Worm (Caenorhabditis elegans) whole organism, L1 larva: ENCODE data around the gene flp-24.

Experiments
- C34B4.2 ChIP-seq: sonication (generic microtip); optimal IDR thresholded peaks from 2 replicates; lab custom pipeline; 2017; ENCODE audit warnings: mild to moderate bottlenecking, missing genetic modification characterization, missing compliant biosample characterization
- aha-1 ChIP-seq: fragments of 150-350 bp; optimal IDR thresholded peaks from 2 replicates; lab custom pipeline; 2014; ENCODE audit warnings: missing biosample characterization, missing genetic modification characterization
- ama-1 ChIP-seq: fragments of 150-350 bp; optimal IDR thresholded peaks from 2 replicates; lab custom pipeline; 2014
- blmp-1 ChIP-seq: fragments of 150-350 bp; optimal IDR thresholded peaks from 2 replicates; lab custom pipeline; 2014; ENCODE audit warnings: missing biosample characterization, missing genetic modification characterization
- ceh-8 ChIP-seq: fragments of 200-800 bp; sonication (Bioruptor generic); optimal IDR thresholded peaks from 2 replicates; lab custom pipeline; 2018; ENCODE audit warnings: mild to moderate bottlenecking, missing genetic modification characterization, moderate library complexity, missing compliant biosample characterization
- ceh-82 ChIP-seq, 3 experiments: fragments of 150-350 bp in 1 of 3; sonication (generic microtip) in 2 of 3; optimal IDR thresholded peaks; 2 replicates each; lab custom pipeline; 2014 to 2017; ENCODE audit warnings: missing biosample characterization in 3 of 3, missing genetic modification characterization in 3 of 3
- ces-1 ChIP-seq: fragments of 150-350 bp; optimal IDR thresholded peaks from 2 replicates; lab custom pipeline; 2014; ENCODE audit warnings: missing biosample characterization, missing genetic modification reagents, missing genetic modification characterization
- dsc-1 ChIP-seq: sonication (generic microtip); optimal IDR thresholded peaks from 2 replicates; lab custom pipeline; 2016; ENCODE audit warnings: mild to moderate bottlenecking, missing genetic modification characterization, missing compliant biosample characterization
- efl-1 ChIP-seq, 4 experiments: fragments of 150-350 bp; optimal IDR thresholded peaks in 3 of 4; peaks in 1 of 4; 1 replicate in 1 of 4; 2 replicates in 3 of 4; lab custom pipeline; 2014; ENCODE audit warnings: missing biosample characterization in 2 of 4, missing genetic modification characterization in 2 of 4, missing genetic modification reagents in 2 of 4
- egl-13 ChIP-seq: sonication (generic microtip); optimal IDR thresholded peaks from 2 replicates; lab custom pipeline; 2016; ENCODE audit warnings: missing genotype, missing genetic modification reagents, missing genetic modification characterization, missing compliant biosample characterization
- elt-3 ChIP-seq, 6 experiments: fragments of 150-350 bp in 1 of 6; sonication (generic microtip); optimal IDR thresholded peaks; 2 replicates each; lab custom pipeline; 2017 to 2018; ENCODE audit warnings: missing biosample characterization in 6 of 6, missing genetic modification characterization in 6 of 6, inconsistent platforms in 1 of 6
- ets-5 ChIP-seq: fragments of 200-800 bp; sonication (Bioruptor generic); IDR thresholded peaks from 2 replicates; pipeline ENCODE4 v1.3.6; 2022; ENCODE audit warnings: missing genetic modification characterization, missing compliant biosample characterization
- grh-1 ChIP-seq: fragments of 200-800 bp; sonication (Bioruptor generic); IDR thresholded peaks from 2 replicates; pipeline ENCODE4 v1.3.6; 2022; ENCODE audit warnings: missing genetic modification reagents, missing genetic modification characterization, missing compliant biosample characterization
- irx-1 ChIP-seq: sonication (generic microtip); optimal IDR thresholded peaks from 2 replicates; lab custom pipeline; 2016; ENCODE audit warnings: missing genetic modification characterization, missing compliant biosample characterization
- isw-1 ChIP-seq: fragments of 200-800 bp; sonication (Bioruptor generic); IDR thresholded peaks from 2 replicates; pipeline ENCODE4 v1.3.6; 2022; ENCODE audit warnings: missing genetic modification characterization, missing compliant biosample characterization
- jun-1 ChIP-seq: fragments of 150-350 bp; optimal IDR thresholded peaks from 2 replicates; lab custom pipeline; 2014; ENCODE audit warnings: missing biosample characterization, missing genetic modification reagents, missing genetic modification characterization
- lin-13 ChIP-seq: fragments of 150-350 bp; optimal IDR thresholded peaks from 2 replicates; lab custom pipeline; 2014; ENCODE audit warnings: missing biosample characterization, missing genetic modification reagents, missing genetic modification characterization
- lin-14 ChIP-seq: fragments of 200-800 bp; sonication (Bioruptor generic); optimal IDR thresholded peaks from 2 replicates; lab custom pipeline; 2018; ENCODE audit warnings: mild to moderate bottlenecking, missing genetic modification characterization, moderate library complexity, missing compliant biosample characterization
- nhr-11 ChIP-seq: fragments of 150-350 bp; optimal IDR thresholded peaks from 2 replicates; lab custom pipeline; 2014; ENCODE audit warnings: missing biosample characterization, missing genetic modification characterization
- nhr-12 ChIP-seq: sonication (generic microtip); optimal IDR thresholded peaks from 2 replicates; lab custom pipeline; 2017; ENCODE audit warnings: missing biosample characterization, missing genetic modification characterization
- nhr-85 ChIP-seq: sonication (generic microtip); peaks from one replicate; lab custom pipeline; 2016; ENCODE audit warnings: missing genetic modification characterization, inconsistent platforms, missing compliant biosample characterization
- pag-3 ChIP-seq: sonication (generic microtip); optimal IDR thresholded peaks from 2 replicates; lab custom pipeline; 2017; ENCODE audit warnings: missing genetic modification characterization, mild to moderate bottlenecking, missing compliant biosample characterization, antibody characterized with exemption, borderline replicate concordance; ENCODE audit not compliant: insufficient read depth
- rnt-1 ChIP-seq: sonication (generic microtip); optimal IDR thresholded peaks from 2 replicates; lab custom pipeline; 2016; ENCODE audit warnings: mild to moderate bottlenecking, missing genetic modification characterization, moderate library complexity, missing compliant biosample characterization
- snu-23 ChIP-seq: sonication (generic microtip); optimal IDR thresholded peaks from 2 replicates; lab custom pipeline; 2016; ENCODE audit warnings: missing genetic modification characterization, missing compliant biosample characterization
- sptf-1 ChIP-seq: fragments of 150-350 bp; optimal IDR thresholded peaks from 2 replicates; lab custom pipeline; 2014; ENCODE audit warnings: missing biosample characterization, missing genetic modification characterization
- unc-98 ChIP-seq: fragments of 200-800 bp; sonication (Bioruptor generic); IDR thresholded peaks from 2 replicates; pipeline ENCODE4 v1.3.6; 2022; ENCODE audit warnings: missing genetic modification characterization, missing compliant biosample characterization
- vab-15 ChIP-seq: sonication (generic microtip); optimal IDR thresholded peaks from 2 replicates; lab custom pipeline; 2017; ENCODE audit warnings: missing genotype, mild to moderate bottlenecking, missing genetic modification characterization, missing compliant biosample characterization

Gene flp-24

ce11 chrIII:740382-740781, 15.5 kb downstream of the flp-24 start, which contains the start of gene idpp-1:
TSS of gene idpp-1 (plus strand) at chrIII:740682.
- TF ChIP-seq aha-1 (tag; lab: Kevin White, UChicago) (no peak), nhr-11 (tag; lab: Kevin White, UChicago) (no peak), efl-1 (optimal IDR thresholded peaks at IDR 0.05; lab: Kevin White, UChicago) (no peak), efl-1 (GFP tag; optimal IDR thresholded peaks at IDR 0.05 in 1 of 2; lab: Kevin White, UChicago) (no peak), ama-1 (lab: Kevin White, UChicago) (no peak), irx-1 (no peak), rnt-1 (no peak), pag-3 (no peak), ceh-82 (tag; optimal IDR thresholded peaks at IDR 0.05; lab: Kevin White, UChicago) (no peak), nhr-12 (tag; lab: Kevin White, UChicago) (no peak), vab-15 (tag; lab: Kevin White, UChicago) (no peak), C34B4.2 (no peak), dsc-1 (tag; lab: Kevin White, UChicago) (no peak)

DNA sequence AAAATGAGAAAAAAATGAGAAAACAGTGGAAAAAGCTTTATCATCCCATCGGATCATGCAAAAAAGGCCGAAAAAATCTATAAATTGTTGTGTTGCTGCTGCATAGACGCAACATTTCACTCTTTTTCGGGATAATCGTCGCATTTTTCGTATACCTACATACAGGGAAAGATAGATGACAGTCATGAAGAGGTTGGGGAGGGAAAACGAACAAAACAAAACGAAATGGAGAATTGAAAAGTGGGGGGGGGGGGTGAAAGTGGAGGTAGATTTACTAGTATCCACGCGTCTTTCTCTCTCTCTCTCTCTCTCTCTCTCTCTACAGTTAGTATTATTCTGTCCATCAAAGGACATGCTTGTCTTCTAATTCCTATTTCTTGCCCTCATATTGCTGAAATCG, 19.5 kb downstream of the flp-24 start:
- TF ChIP-seq nhr-12 (tag; lab: Kevin White, UChicago) (no peak), ces-1 (no peak), sptf-1 (tag; lab: Kevin White, UChicago) (no peak), isw-1 (GFP tag; lab: Robert Waterston, UW) (no peak), lin-14 (GFP tag; lab: Kevin White, UChicago) (peak; percentile 17), ceh-8 (GFP tag; lab: Kevin White, UChicago) (no peak), blmp-1 (tag; lab: Kevin White, UChicago) (peak; percentile 95)

- TF ChIP-seq elt-3 (tag; optimal IDR thresholded peaks at IDR 0.05; lab: Kevin White, UChicago) (peak in 1 of 6 experiments; percentile 34), snu-23 (GFP tag; lab: Kevin White, UChicago) (peak; percentile 18), jun-1 (tag; lab: Kevin White, UChicago) (no peak), C34B4.2 (no peak), unc-98 (no peak; the same call in 1 of the 2 replicates), nhr-85 (tag; lab: Kevin White, UChicago) (peak; percentile 2), blmp-1 (tag; lab: Kevin White, UChicago) (peak; percentile 88), lin-14 (GFP tag; lab: Kevin White, UChicago) (peak; percentile 34)
Observed at ce11 chrIII:748782-749181, 23.9 kb downstream of the flp-24 start.

DNA sequence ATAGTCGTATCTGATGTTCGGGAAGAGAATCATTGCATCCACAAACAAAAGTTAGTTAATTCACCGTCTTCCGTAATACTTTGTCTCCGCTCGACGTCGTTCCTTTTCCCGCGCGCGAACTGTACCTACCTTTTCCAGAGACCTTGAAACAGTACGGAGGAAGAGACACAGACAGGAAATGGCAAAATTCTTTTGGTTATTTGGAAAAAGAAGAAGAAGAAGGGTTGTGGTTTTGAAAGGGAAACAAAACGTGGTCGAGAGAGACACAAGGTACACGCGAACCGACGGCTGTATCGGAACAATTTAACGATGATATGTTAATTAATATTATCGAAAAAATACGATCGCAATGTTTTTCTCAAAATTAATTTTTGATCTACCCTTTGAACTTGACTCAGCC, 25.1 kb downstream of the flp-24 start:
- TF ChIP-seq lin-14 (GFP tag; lab: Kevin White, UChicago) (no peak), nhr-85 (tag; lab: Kevin White, UChicago) (peak; percentile 67), elt-3 (tag; optimal IDR thresholded peaks at IDR 0.05; lab: Kevin White, UChicago) (peak in 1 of 6 experiments; percentile 20), vab-15 (tag; lab: Kevin White, UChicago) (no peak), blmp-1 (tag; lab: Kevin White, UChicago) (peak; percentile 95)

DNA sequence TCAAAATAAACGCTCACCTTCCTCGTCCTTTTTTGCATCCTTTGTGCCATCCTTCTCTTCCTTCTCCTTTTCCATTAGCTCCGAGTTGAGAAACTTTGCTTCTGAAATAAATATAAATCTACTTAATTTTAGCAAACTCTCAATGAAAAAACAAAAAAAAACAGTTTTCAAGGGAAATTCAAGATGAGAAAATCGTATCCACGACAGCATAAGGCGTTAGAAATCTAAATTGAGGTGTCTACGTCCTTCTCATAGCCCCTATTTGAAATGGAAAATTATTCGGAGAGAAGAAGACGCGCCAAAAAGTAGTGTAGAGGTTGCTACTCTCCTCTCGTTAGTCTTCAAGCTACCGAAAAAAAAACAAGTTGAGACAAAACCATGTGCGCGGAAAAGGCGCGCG, 27.4 kb downstream of the flp-24 start, which contains the start of gene pat-12:
Gene pat-12, minus strand, starts transcription at position 101 of the 400 bp plus-strand sequence.
- TF ChIP-seq egl-13 (tag; lab: Kevin White, UChicago) (no peak), isw-1 (GFP tag; lab: Robert Waterston, UW) (no peak)

- TF ChIP-seq lin-13 (GFP tag; lab: Kevin White, UChicago) (no peak), nhr-12 (tag; lab: Kevin White, UChicago) (no peak), efl-1 (optimal IDR thresholded peaks at IDR 0.05; lab: Kevin White, UChicago) (no peak), efl-1 (GFP tag; optimal IDR thresholded peaks at IDR 0.05 in 1 of 2; lab: Kevin White, UChicago) (peak in 1 of 2 experiments; percentile 65), grh-1 (GFP tag; lab: Robert Waterston, UW) (no peak)
Observed at ce11 chrIII:754371-754770, 29.5 kb downstream of the flp-24 start.

DNA sequence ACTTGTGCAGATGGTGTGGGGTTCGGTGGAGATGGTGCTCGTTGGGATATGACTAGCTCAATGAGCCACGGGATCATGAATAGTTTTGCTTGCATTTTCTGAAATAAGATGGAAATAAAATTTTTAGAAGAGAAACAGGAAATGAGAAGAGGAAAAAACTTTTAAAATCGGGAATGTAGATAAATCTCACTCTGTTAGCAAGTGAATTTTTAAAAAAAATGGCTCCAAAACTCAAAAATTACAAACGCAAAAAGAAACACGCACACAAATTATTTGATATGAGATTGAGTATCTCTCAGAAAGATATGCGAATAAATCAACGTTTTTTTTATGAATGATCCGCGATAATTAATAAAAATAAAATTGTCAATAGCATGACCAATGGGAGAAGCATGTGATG, 33.1 kb downstream of the flp-24 start, which contains the start of gene T17H7.7:
Gene T17H7.7, minus strand, starts transcription at position 101 of the 400 bp plus-strand sequence.
- no peak for TF ChIP-seq ets-5
